Fruit fly (Drosophila melanogaster): ENCODE data around the gene SNF4Agamma.
A peak's percentile ranks its signal among the peaks of the same experiment; 100 is the strongest.

The SNF4Agamma gene

DNA sequence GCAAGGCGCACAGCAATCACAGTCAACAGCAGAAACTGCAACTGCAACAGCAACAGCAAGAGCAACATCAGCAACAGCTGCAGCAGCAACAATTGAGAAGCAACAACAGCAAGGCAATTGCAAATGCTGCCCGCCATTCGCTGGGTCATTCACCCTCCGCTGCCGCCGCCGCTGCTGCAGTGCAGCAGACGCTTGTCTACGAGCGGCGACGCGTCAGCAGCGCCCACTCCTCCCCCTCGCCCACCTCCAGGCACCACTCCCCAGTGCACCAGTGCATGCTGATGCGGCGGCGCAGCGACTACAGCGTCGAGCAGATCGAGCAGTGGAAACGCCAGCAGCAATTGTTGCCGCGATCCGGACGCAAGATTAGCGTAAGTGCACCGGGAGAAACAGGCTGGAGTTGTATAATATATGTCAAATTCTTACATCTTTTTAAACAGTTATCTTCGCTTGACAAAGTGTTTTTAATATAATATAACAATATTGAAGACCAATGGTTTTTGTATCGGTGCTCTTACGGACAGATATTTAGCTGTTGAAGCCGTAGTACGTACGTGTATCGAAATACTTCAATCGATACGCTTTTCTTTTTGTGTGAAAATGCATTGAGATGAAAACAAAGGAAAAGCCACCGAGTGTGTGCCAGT, 65.3 kb downstream of the SNF4Agamma start (continued):
- peak; percentile 67 for TF ChIP-seq ATbp (GFP tag; optimal IDR thresholded peaks at IDR 0.05)
- TF ChIP-seq CG6689 (GFP tag; IDR thresholded peaks at IDR 0.05), result no peak
- no peak for TF ChIP-seq CG2199 (GFP tag; IDR thresholded peaks at IDR 0.05)
- peak; percentile 49 for TF ChIP-seq Oli (tag; optimal IDR thresholded peaks at IDR 0.05)
- TF ChIP-seq CG10366 (GFP tag; IDR thresholded peaks at IDR 0.05), result 0 out of 2 replicates have a peak, but pooled peaks have one; percentile 12
- no peak for TF ChIP-seq tgo (GFP tag; IDR thresholded peaks at IDR 0.05)
- no peak for TF ChIP-seq Ets97D (GFP tag; optimal IDR thresholded peaks at IDR 0.05)
- TF ChIP-seq HLHmδ (GFP tag; optimal IDR thresholded peaks at IDR 0.05), result no peak
- no peak for TF ChIP-seq Six4 (GFP tag; optimal IDR thresholded peaks at IDR 0.05)
- no peak for TF ChIP-seq insv (GFP tag; optimal IDR thresholded peaks at IDR 0.05)
- TF ChIP-seq Dek (tag; optimal IDR thresholded peaks at IDR 0.05), result no peak
- TF ChIP-seq CG16863 (GFP tag; optimal IDR thresholded peaks at IDR 0.05), result no peak
- no peak for TF ChIP-seq Camta (GFP tag; optimal IDR thresholded peaks at IDR 0.05)
- TF ChIP-seq ken (GFP tag; IDR thresholded peaks at IDR 0.05), result peak; percentile 75
- no peak for TF ChIP-seq CG2202 (tag; optimal IDR thresholded peaks at IDR 0.05)
- no peak for TF ChIP-seq CG3838 (GFP tag; optimal IDR thresholded peaks at IDR 0.05)
- no peak for TF ChIP-seq tll (GFP tag; optimal IDR thresholded peaks at IDR 0.05)
- TF ChIP-seq CG7987 (GFP tag; optimal IDR thresholded peaks at IDR 0.05), result no peak
- no peak for TF ChIP-seq HmgZ (tag; optimal IDR thresholded peaks at IDR 0.05)
- no peak for TF ChIP-seq Hr3 (GFP tag; optimal IDR thresholded peaks at IDR 0.05)
- no peak for TF ChIP-seq CG17612 (GFP tag; IDR thresholded peaks at IDR 0.05)
- no peak for TF ChIP-seq CG11456 (GFP tag; IDR thresholded peaks at IDR 0.05)
- TF ChIP-seq crol (GFP tag; IDR thresholded peaks at IDR 0.05), result peak; percentile 79
- TF ChIP-seq CG1792 (GFP tag; optimal IDR thresholded peaks at IDR 0.05), result no peak
- no peak for TF ChIP-seq wek (GFP tag; optimal IDR thresholded peaks at IDR 0.05)
- TF ChIP-seq CG7745 (tag; optimal IDR thresholded peaks at IDR 0.05), result no peak
- no peak for TF ChIP-seq CG11247 (GFP tag; IDR thresholded peaks at IDR 0.05)
- peak; percentile 58 for TF ChIP-seq CG10979 (tag; optimal IDR thresholded peaks at IDR 0.05)
- TF ChIP-seq eyg (GFP tag; optimal IDR thresholded peaks at IDR 0.05), result no peak
- TF ChIP-seq otp (GFP tag; IDR thresholded peaks at IDR 0.05), result 0 out of 3 replicates have a peak, but pooled peaks have one; percentile 31
- TF ChIP-seq CG4730 (GFP tag; IDR thresholded peaks at IDR 0.05), result no peak
- no peak for TF ChIP-seq CG34376 (GFP tag; optimal IDR thresholded peaks at IDR 0.05)

DNA sequence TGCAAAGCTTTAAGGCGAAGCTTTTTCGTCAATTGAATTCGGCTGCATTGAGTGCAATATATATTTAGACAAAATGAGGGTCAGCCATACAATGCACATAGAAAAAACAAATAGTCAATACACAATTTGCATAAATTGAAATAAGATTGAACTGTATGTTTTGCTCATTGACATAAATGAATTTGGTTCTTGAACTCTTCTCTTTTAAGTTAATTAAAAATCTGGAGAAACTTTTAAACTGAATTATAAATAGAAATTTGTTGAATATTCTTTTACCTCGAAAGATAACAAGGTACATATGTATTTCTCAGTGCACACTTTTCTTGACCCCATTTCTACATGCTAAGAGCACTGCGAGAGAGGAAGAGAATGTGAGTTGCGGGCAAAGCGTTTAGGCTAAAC, 65.8 kb downstream of the SNF4Agamma start:
- TF ChIP-seq h (optimal IDR thresholded peaks at IDR 0.05), result no peak
- peak; percentile 52 for TF ChIP-seq CG3163 (GFP tag; optimal IDR thresholded peaks at IDR 0.05)
- TF ChIP-seq CG17568 (GFP tag; optimal IDR thresholded peaks at IDR 0.05), result no peak
- TF ChIP-seq CG14965 (GFP tag; optimal IDR thresholded peaks at IDR 0.05; ENCODE audit: borderline replicate concordance), result no peak
- TF ChIP-seq Taf1 (GFP tag; IDR thresholded peaks at IDR 0.05), result no peak
- TF ChIP-seq wek (GFP tag; optimal IDR thresholded peaks at IDR 0.05), result no peak
- TF ChIP-seq Nf-YA (GFP tag; IDR thresholded peaks at IDR 0.05), result no peak
- TF ChIP-seq CG12299 (tag; optimal IDR thresholded peaks at IDR 0.05), result no peak
- TF ChIP-seq pzg (GFP tag; optimal IDR thresholded peaks at IDR 0.05), result no peak
- TF ChIP-seq crc (GFP tag; optimal IDR thresholded peaks at IDR 0.05), result no peak
- TF ChIP-seq CG1602 (GFP tag; optimal IDR thresholded peaks at IDR 0.05), result no peak
- peak in 1 of 2 experiments; percentile 88 for TF ChIP-seq eve (GFP tag; optimal IDR thresholded peaks at IDR 0.05)
- TF ChIP-seq dysf (GFP tag; IDR thresholded peaks at IDR 0.05), result peak; percentile 5; the same call in 1 of the 3 replicates
- no peak for TF ChIP-seq croc (GFP tag; conservative IDR thresholded peaks at IDR 0.05)
- no peak for TF ChIP-seq kah (GFP tag; optimal IDR thresholded peaks at IDR 0.05)
- peak; percentile 38 for TF ChIP-seq nmo (GFP tag; optimal IDR thresholded peaks at IDR 0.05)
- TF ChIP-seq Blimp-1 (GFP tag; optimal IDR thresholded peaks at IDR 0.05), result peak; percentile 61
- no peak for TF ChIP-seq Abd-B (GFP tag; optimal IDR thresholded peaks at IDR 0.05)
- no peak for TF ChIP-seq gfzf (GFP tag; optimal IDR thresholded peaks at IDR 0.05)
- TF ChIP-seq btn (GFP tag; optimal IDR thresholded peaks at IDR 0.05), result no peak
- TF ChIP-seq Mes4 (GFP tag; optimal IDR thresholded peaks at IDR 0.05), result no peak
- TF ChIP-seq tap (tag; optimal IDR thresholded peaks at IDR 0.05), result no peak
